Worm (Caenorhabditis elegans) whole organism, L4 larva: ENCODE measurements around the gene F34D6.1.
A peak's percentile ranks its signal among the peaks of the same experiment; 100 is the strongest.
"Not testable (repeated sequence)": the region's sequence is repeated elsewhere in the genome, so short reads cannot be mapped to it uniquely, and the experiment has no call there.

Experiments
- D1046.2 ChIP-seq: fragments of 200-800 bp; sonication (Bioruptor generic); IDR thresholded peaks from 2 replicates; pipeline ENCODE4 v1.3.6; 2022; ENCODE audit warnings: missing genetic modification characterization, missing compliant biosample characterization
- F10B5.3 ChIP-seq: sonication (generic microtip); optimal IDR thresholded peaks from 2 replicates; lab custom pipeline; 2016; ENCODE audit warnings: mild to moderate bottlenecking, missing genetic modification characterization, missing compliant biosample characterization
- F26F4.8 ChIP-seq: fragments of 200-800 bp; sonication (Bioruptor generic); conservative IDR thresholded peaks from 2 replicates; pipeline ENCODE4 v1.3.6; 2022; ENCODE audit warnings: missing genetic modification characterization, missing compliant biosample characterization
- F44E2.7 ChIP-seq: fragments of 200-800 bp; sonication (Bioruptor generic); IDR thresholded peaks from 2 replicates; pipeline ENCODE4 v2.1.2; 2022; ENCODE audit warnings: missing genetic modification characterization, missing compliant biosample characterization
- Y105C5A.15 ChIP-seq: fragments of 200-800 bp; sonication (Bioruptor generic); IDR thresholded peaks from 2 replicates; pipeline ENCODE4 v1.3.6; 2022; ENCODE audit warnings: missing genetic modification characterization, missing compliant biosample characterization
- ZK337.2 ChIP-seq: fragments of 200-800 bp; sonication (Bioruptor generic); IDR thresholded peaks from 2 replicates; pipeline ENCODE4 v1.3.6; 2022; ENCODE audit warnings: missing genetic modification reagents, missing genetic modification characterization, missing compliant biosample characterization
- aha-1 ChIP-seq: fragments of 150-350 bp; peaks from one replicate; lab custom pipeline; 2014; ENCODE audit warnings: missing biosample characterization, missing genetic modification characterization
- attf-4 ChIP-seq: sonication (generic microtip); optimal IDR thresholded peaks from 3 replicates; lab custom pipeline; 2017; ENCODE audit warnings: missing biosample characterization, missing genetic modification characterization
- dmd-6 ChIP-seq: fragments of 200-800 bp; sonication (Bioruptor generic); IDR thresholded peaks from 2 replicates; pipeline ENCODE4 v1.3.6; 2022; ENCODE audit warnings: missing genetic modification reagents, missing genetic modification characterization, missing compliant biosample characterization
- duxl-1 ChIP-seq: sonication (generic microtip); optimal IDR thresholded peaks from 2 replicates; lab custom pipeline; 2016; ENCODE audit warnings: mild to moderate bottlenecking, missing genetic modification characterization, moderate library complexity, missing compliant biosample characterization; ENCODE audit not compliant: poor library complexity
- egl-27 ChIP-seq: sonication (generic microtip); optimal IDR thresholded peaks from 3 replicates; lab custom pipeline; 2017; ENCODE audit warnings: missing biosample characterization, missing genetic modification reagents, missing genetic modification characterization
- egl-43 ChIP-seq: fragments of 200-800 bp; sonication (Bioruptor generic); IDR thresholded peaks from 2 replicates; pipeline ENCODE4 v1.3.6; 2022; ENCODE audit warnings: missing genetic modification reagents, missing genetic modification characterization, missing compliant biosample characterization
- hlh-11 ChIP-seq: fragments of 200-800 bp; sonication (Bioruptor generic); optimal IDR thresholded peaks from 2 replicates; lab custom pipeline; 2018; ENCODE audit warnings: mild to moderate bottlenecking, missing genetic modification characterization, missing compliant biosample characterization
- jun-1 ChIP-seq: fragments of 150-350 bp; optimal IDR thresholded peaks from 2 replicates; lab custom pipeline; 2014; ENCODE audit warnings: missing biosample characterization, missing genetic modification reagents, missing genetic modification characterization
- lin-1 ChIP-seq: fragments of 200-800 bp; sonication (Bioruptor generic); IDR thresholded peaks from 2 replicates; pipeline ENCODE4 v1.3.6; 2022; ENCODE audit warnings: missing genetic modification reagents, missing genetic modification characterization, missing compliant biosample characterization
- lin-13 ChIP-seq: fragments of 150-350 bp; optimal IDR thresholded peaks from 2 replicates; lab custom pipeline; 2014; ENCODE audit warnings: missing biosample characterization, missing genetic modification reagents, missing genetic modification characterization
- lin-15B ChIP-seq: fragments of 150-350 bp; sonication (generic microtip); optimal IDR thresholded peaks from 3 replicates; lab custom pipeline; 2014; ENCODE audit warnings: missing biosample characterization, missing genetic modification characterization
- lin-39 ChIP-seq: fragments of 150-350 bp; optimal IDR thresholded peaks from 2 replicates; lab custom pipeline; 2014; ENCODE audit warnings: missing biosample characterization, missing genetic modification reagents, missing genetic modification characterization
- lir-3 ChIP-seq: sonication (generic microtip); optimal IDR thresholded peaks from 2 replicates; lab custom pipeline; 2016; ENCODE audit warnings: mild to moderate bottlenecking, missing genetic modification characterization, missing compliant biosample characterization
- lsy-2 ChIP-seq, 2 experiments: fragments of 150-350 bp in 1 of 2; sonication (generic microtip) in 1 of 2; optimal IDR thresholded peaks; 2 replicates each; lab custom pipeline; 2014 to 2017; ENCODE audit warnings: missing biosample characterization in 2 of 2, missing genetic modification characterization in 2 of 2
- mdt-29 ChIP-seq: fragments of 200-800 bp; sonication (Bioruptor generic); IDR thresholded peaks from 2 replicates; pipeline ENCODE4 v1.3.6; 2022; ENCODE audit warnings: missing genetic modification reagents, missing genetic modification characterization, missing compliant biosample characterization
- mxl-3 ChIP-seq: fragments of 200-800 bp; sonication (Bioruptor generic); optimal IDR thresholded peaks from 2 replicates; lab custom pipeline; 2018; ENCODE audit warnings: mild to moderate bottlenecking, missing genetic modification characterization, missing compliant biosample characterization
- nhr-102 ChIP-seq: sonication (generic microtip); optimal IDR thresholded peaks from 2 replicates; lab custom pipeline; 2016; ENCODE audit warnings: mild to moderate bottlenecking, missing genetic modification characterization, moderate library complexity, missing compliant biosample characterization
- nhr-11 ChIP-seq: fragments of 150-350 bp; optimal IDR thresholded peaks from 2 replicates; lab custom pipeline; 2014; ENCODE audit warnings: missing biosample characterization, missing genetic modification characterization
- nhr-111 ChIP-seq: fragments of 200-800 bp; sonication (Bioruptor generic); optimal IDR thresholded peaks from 2 replicates; lab custom pipeline; 2018; ENCODE audit warnings: mild to moderate bottlenecking, missing genetic modification characterization, missing compliant biosample characterization
- nhr-237 ChIP-seq: sonication (generic microtip); optimal IDR thresholded peaks from 2 replicates; lab custom pipeline; 2017; ENCODE audit warnings: missing biosample characterization, missing genetic modification characterization
- nhr-25 ChIP-seq: sonication (generic microtip); optimal IDR thresholded peaks from 2 replicates; lab custom pipeline; 2017; ENCODE audit warnings: missing genetic modification characterization, mild to moderate bottlenecking, missing compliant biosample characterization, antibody characterized with exemption, moderate library complexity, borderline replicate concordance; ENCODE audit not compliant: insufficient read depth
- nhr-28 ChIP-seq: fragments of 150-350 bp; optimal IDR thresholded peaks from 2 replicates; lab custom pipeline; 2014; ENCODE audit warnings: missing biosample characterization, missing genetic modification characterization
- nhr-41 ChIP-seq: fragments of 200-800 bp; sonication (Bioruptor generic); IDR thresholded peaks from 2 replicates; pipeline ENCODE4 v1.3.6; 2022; ENCODE audit warnings: missing genetic modification reagents, missing genetic modification characterization, missing compliant biosample characterization
- nhr-48 ChIP-seq: sonication (generic microtip); optimal IDR thresholded peaks from 2 replicates; lab custom pipeline; 2016; ENCODE audit warnings: mild to moderate bottlenecking, missing genetic modification characterization, missing compliant biosample characterization
- nhr-76 ChIP-seq: fragments of 150-350 bp; optimal IDR thresholded peaks from 2 replicates; lab custom pipeline; 2014; ENCODE audit warnings: missing biosample characterization, missing genetic modification characterization
- nhr-77 ChIP-seq: fragments of 150-350 bp; optimal IDR thresholded peaks from 2 replicates; lab custom pipeline; 2014; ENCODE audit warnings: missing biosample characterization, missing genetic modification characterization
- php-3 ChIP-seq: fragments of 200-800 bp; sonication (Bioruptor generic); IDR thresholded peaks from 2 replicates; pipeline ENCODE4 v1.3.6; 2022; ENCODE audit warnings: missing genetic modification reagents, missing genetic modification characterization, missing compliant biosample characterization
- pqm-1 ChIP-seq: sonication (generic microtip); optimal IDR thresholded peaks from 2 replicates; lab custom pipeline; 2017; ENCODE audit warnings: missing biosample characterization, missing genetic modification characterization
- skn-1 ChIP-seq: fragments of 150-350 bp; optimal IDR thresholded peaks from 2 replicates; lab custom pipeline; 2014; ENCODE audit warnings: missing biosample characterization, missing genetic modification characterization
- spr-3 ChIP-seq: fragments of 200-800 bp; sonication (Bioruptor generic); optimal IDR thresholded peaks from 2 replicates; lab custom pipeline; 2018; ENCODE audit warnings: mild to moderate bottlenecking, missing genetic modification characterization, missing compliant biosample characterization
- tra-1 ChIP-seq: fragments of 200-800 bp; sonication (Bioruptor generic); IDR thresholded peaks from 2 replicates; pipeline ENCODE4 v1.3.6; 2022; ENCODE audit warnings: missing genetic modification reagents, missing genetic modification characterization, missing compliant biosample characterization
- unc-130 ChIP-seq: sonication (generic microtip); optimal IDR thresholded peaks from 2 replicates; lab custom pipeline; 2016; ENCODE audit warnings: missing genetic modification reagents, missing genetic modification characterization, missing compliant biosample characterization
- unc-39 ChIP-seq: sonication (generic microtip); optimal IDR thresholded peaks from 2 replicates; lab custom pipeline; 2017; ENCODE audit warnings: missing biosample characterization, missing genetic modification characterization
- zip-11 ChIP-seq: fragments of 200-800 bp; sonication (Bioruptor generic); IDR thresholded peaks from 2 replicates; pipeline ENCODE4 v1.3.6; 2022; ENCODE audit warnings: missing genetic modification characterization, missing compliant biosample characterization

Gene F34D6.1

DNA sequence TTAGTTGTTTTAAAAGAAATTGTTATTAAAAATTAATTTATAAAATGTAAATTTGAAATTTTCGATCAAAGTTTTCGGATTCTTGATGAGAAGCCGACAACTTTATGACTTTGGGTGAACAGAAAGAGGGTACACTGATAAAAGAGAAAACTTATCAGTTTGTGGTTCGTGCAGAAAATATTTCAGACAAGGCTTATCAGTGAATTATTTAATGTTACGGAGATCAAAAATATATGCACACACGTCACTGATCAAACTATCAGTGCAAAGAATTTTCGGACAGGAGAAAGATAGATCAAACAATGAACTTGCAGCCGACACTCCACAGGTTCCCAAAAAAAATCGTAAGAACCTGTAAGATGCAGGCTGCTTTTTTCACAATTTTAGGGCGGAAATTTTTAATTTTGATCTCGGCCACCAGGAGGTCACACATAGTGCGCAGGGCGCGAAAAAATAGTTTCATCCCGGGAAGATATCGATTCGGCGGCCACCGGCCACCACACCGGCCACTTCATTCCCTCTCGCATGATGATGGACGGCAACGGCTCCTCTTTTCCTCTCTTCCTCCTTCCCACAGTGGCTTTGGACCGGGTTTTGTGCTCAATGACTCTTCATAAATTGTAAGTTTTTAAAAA, 3.4 kb downstream of the F34D6.1 start, which contains the start of gene F22E5.17:
F22E5.17 (plus strand) TSS at position 508 of the 635 bp plus-strand sequence.
- peak; percentile 48; the same call in 1 of the 2 replicates for TF ChIP-seq php-3 (GFP tag; lab: Robert Waterston, UW)
- TF ChIP-seq D1046.2 (GFP tag; lab: Robert Waterston, UW): no peak
- no peak for TF ChIP-seq tra-1 (GFP tag; lab: Robert Waterston, UW)
- no peak for TF ChIP-seq aha-1 (tag; lab: Kevin White, UChicago)
- peak; percentile 88 for TF ChIP-seq nhr-28 (tag; lab: Kevin White, UChicago)
- TF ChIP-seq egl-27 (tag; lab: Kevin White, UChicago): no peak
- no peak for TF ChIP-seq nhr-25 (tag; lab: Kevin White, UChicago)
- no peak for TF ChIP-seq Y105C5A.15 (GFP tag; lab: Robert Waterston, UW)
- no peak for TF ChIP-seq F10B5.3 (tag; lab: Kevin White, UChicago)
- peak; percentile 94 for TF ChIP-seq pqm-1
- TF ChIP-seq lsy-2 (tag; optimal IDR thresholded peaks at IDR 0.05; lab: Kevin White, UChicago): no peak
- TF ChIP-seq mxl-3 (GFP tag; lab: Kevin White, UChicago): no peak
- TF ChIP-seq spr-3: no peak
- TF ChIP-seq skn-1 (tag; lab: Kevin White, UChicago): no peak
- peak; percentile 63 for TF ChIP-seq hlh-11 (tag; lab: Kevin White, UChicago)
- peak; percentile 7 for TF ChIP-seq nhr-77
- no peak for TF ChIP-seq nhr-111 (GFP tag; lab: Kevin White, UChicago)
- TF ChIP-seq lin-39 (tag; lab: Kevin White, UChicago): no peak
- no peak for TF ChIP-seq duxl-1 (tag; lab: Kevin White, UChicago)
- TF ChIP-seq lin-13 (GFP tag; lab: Kevin White, UChicago): no peak
- no peak for TF ChIP-seq nhr-76
- no peak for TF ChIP-seq unc-130 (GFP tag; lab: Kevin White, UChicago)
- no peak for TF ChIP-seq ZK337.2
- TF ChIP-seq nhr-11 (tag; lab: Kevin White, UChicago): no peak
- TF ChIP-seq F44E2.7 (GFP tag; lab: Robert Waterston, UW): no peak
- no peak for TF ChIP-seq lin-15B
- peak; percentile 33 for TF ChIP-seq nhr-48 (tag; lab: Kevin White, UChicago)
- no peak for TF ChIP-seq attf-4
- TF ChIP-seq mdt-29: no peak
- TF ChIP-seq unc-39: no peak
- no peak for TF ChIP-seq nhr-41
- no peak for TF ChIP-seq F26F4.8 (GFP tag; lab: Robert Waterston, UW)
- TF ChIP-seq egl-43 (GFP tag; lab: Robert Waterston, UW): 0 out of 2 replicates have a peak, but pooled peaks have one; percentile 41
- peak; percentile 92 for TF ChIP-seq dmd-6 (GFP tag; lab: Robert Waterston, UW)
- TF ChIP-seq lin-1: 0 out of 2 replicates have a peak, but pooled peaks have one; percentile 12
- TF ChIP-seq nhr-102 (tag; lab: Kevin White, UChicago): peak; percentile 22
- TF ChIP-seq nhr-237 (tag; lab: Kevin White, UChicago): no peak
- TF ChIP-seq zip-11 (GFP tag; lab: Robert Waterston, UW): no peak

DNA sequence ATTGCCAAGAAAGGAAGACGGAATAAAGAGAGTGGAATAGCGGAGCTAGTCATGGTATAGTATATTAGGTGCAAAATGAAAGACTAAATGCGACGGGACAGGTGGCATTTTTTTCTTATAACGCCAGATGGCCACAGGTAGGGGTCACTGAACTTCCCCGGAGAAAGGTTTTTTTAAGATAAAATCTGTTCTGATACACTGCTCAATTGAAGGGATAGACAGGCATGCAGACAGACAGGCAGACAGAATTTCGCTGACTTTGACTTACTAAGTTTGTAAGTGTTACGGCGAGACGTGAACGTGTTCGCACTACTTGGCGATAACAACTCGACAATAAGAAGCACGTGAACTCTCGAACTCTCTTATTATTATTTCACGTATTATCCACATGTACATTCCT, 7.5 kb downstream of the F34D6.1 start, which contains the start of the genes F22E5.20 and F22E5.1:
F22E5.20 (minus strand) TSS at position 101 of the 400 bp plus-strand sequence.
F22E5.1 (plus strand) TSS at position 242 of the 400 bp plus-strand sequence.
- TF ChIP-seq jun-1; nhr-77; lir-3 (tag; lab: Kevin White, UChicago): not testable (repeated sequence)
- TF ChIP-seq, all 104 proteins: peak for 0; not testable (repeated sequence) for 104
